Worm (Caenorhabditis elegans) whole organism, L1 larva: ENCODE data around the gene cat-4.

Experiments
- C16A3.4 ChIP-seq: fragments of 150-350 bp; optimal IDR thresholded peaks from 2 replicates; lab custom pipeline; 2014; ENCODE audit warnings: missing biosample characterization, missing genetic modification characterization
- ama-1 ChIP-seq: fragments of 150-350 bp; optimal IDR thresholded peaks from 2 replicates; lab custom pipeline; 2014
- jun-1 ChIP-seq: fragments of 150-350 bp; optimal IDR thresholded peaks from 2 replicates; lab custom pipeline; 2014; ENCODE audit warnings: missing biosample characterization, missing genetic modification reagents, missing genetic modification characterization
- lin-15B ChIP-seq: fragments of 150-350 bp; sonication (generic microtip); optimal IDR thresholded peaks from 3 replicates; lab custom pipeline; 2014; ENCODE audit warnings: missing biosample characterization, missing genetic modification characterization
- nhr-237 ChIP-seq: fragments of 150-350 bp; optimal IDR thresholded peaks from 2 replicates; lab custom pipeline; 2014; ENCODE audit warnings: missing biosample characterization, missing genetic modification characterization
- nhr-28 ChIP-seq: fragments of 150-350 bp; optimal IDR thresholded peaks from 2 replicates; lab custom pipeline; 2014; ENCODE audit warnings: missing biosample characterization, missing genetic modification characterization
- nhr-85 ChIP-seq: sonication (generic microtip); peaks from one replicate; lab custom pipeline; 2016; ENCODE audit warnings: missing genetic modification characterization, inconsistent platforms, missing compliant biosample characterization
- snpc-4 ChIP-seq: fragments of 150-350 bp; optimal IDR thresholded peaks from 2 replicates; lab custom pipeline; 2014; ENCODE audit warnings: missing biosample characterization, missing genetic modification characterization
- unc-62 ChIP-seq: fragments of 150-350 bp; optimal IDR thresholded peaks from 2 replicates; lab custom pipeline; 2014; ENCODE audit warnings: missing biosample characterization, missing genetic modification reagents, missing genetic modification characterization

ce11 chrV:10555239-10555638 is 9.4 kb upstream of the cat-4 start, which contains the start of gene F32G8.3:
- TF ChIP-seq nhr-85 (no peak), unc-62 (GFP tag; lab: Kevin White, UChicago) (no peak), snpc-4 (tag; lab: Kevin White, UChicago) (no peak), nhr-237 (tag; lab: Kevin White, UChicago) (no peak), lin-15B (tag; lab: Kevin White, UChicago) (no peak), jun-1 (tag; lab: Kevin White, UChicago) (no peak), C16A3.4 (tag; lab: Kevin White, UChicago) (no peak), ama-1 (lab: Kevin White, UChicago) (no peak), nhr-28 (tag; lab: Kevin White, UChicago) (no peak)
